Fruit fly (Drosophila melanogaster): Measurements from ENCODE around the gene CG42502.

CG42502 gene

DNA sequence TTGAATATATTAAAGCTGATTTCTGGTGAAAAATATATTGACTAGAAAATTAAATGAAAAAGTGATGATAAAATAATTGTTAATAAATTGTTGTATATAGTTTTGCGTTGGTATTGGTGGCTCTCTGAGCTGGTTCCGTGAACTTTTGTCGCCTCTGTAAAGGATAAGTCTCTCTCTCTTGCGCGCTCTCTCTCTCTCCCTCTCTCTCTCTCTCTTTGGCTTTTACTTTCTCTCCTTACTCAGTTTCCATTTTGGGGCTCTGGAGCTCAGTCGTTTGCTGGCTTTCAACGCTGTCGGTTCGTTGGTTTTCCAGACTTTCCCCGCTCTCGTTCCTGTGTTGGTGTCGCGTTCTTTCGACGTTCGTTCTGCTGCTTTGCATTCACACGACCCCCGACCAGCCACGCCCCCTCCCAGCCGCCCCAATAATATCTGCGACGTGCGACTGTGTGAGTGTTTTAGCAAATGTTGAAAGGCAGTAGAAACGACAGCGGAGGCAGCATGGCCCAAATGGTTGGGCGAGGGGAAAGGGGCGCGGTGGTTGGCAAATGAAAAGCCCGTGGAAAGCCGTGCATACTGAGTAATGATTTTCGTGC is 34.0 kb upstream of the CG42502 start, which contains the start of gene CG17321 (continued):
- TF ChIP-seq CG2712 (tag; optimal IDR thresholded peaks at IDR 0.05) = no peak
- TF ChIP-seq CG18599 (GFP tag; optimal IDR thresholded peaks at IDR 0.05) = peak; percentile 36
- no peak for TF ChIP-seq Ada2b (GFP tag; IDR thresholded peaks at IDR 0.05)
- TF ChIP-seq CG12299 (tag; optimal IDR thresholded peaks at IDR 0.05) = peak; percentile 13
- TF ChIP-seq schlank (tag; optimal IDR thresholded peaks at IDR 0.05) = no peak
- TF ChIP-seq jing (GFP tag; optimal IDR thresholded peaks at IDR 0.05) = no peak
- TF ChIP-seq yki (optimal IDR thresholded peaks at IDR 0.05) = peak; percentile 22
- TF ChIP-seq pho (GFP tag; optimal IDR thresholded peaks at IDR 0.05) = no peak
- no peak for TF ChIP-seq Sox102F (GFP tag; optimal IDR thresholded peaks at IDR 0.05)
- TF ChIP-seq tll (GFP tag; optimal IDR thresholded peaks at IDR 0.05) = no peak

DNA sequence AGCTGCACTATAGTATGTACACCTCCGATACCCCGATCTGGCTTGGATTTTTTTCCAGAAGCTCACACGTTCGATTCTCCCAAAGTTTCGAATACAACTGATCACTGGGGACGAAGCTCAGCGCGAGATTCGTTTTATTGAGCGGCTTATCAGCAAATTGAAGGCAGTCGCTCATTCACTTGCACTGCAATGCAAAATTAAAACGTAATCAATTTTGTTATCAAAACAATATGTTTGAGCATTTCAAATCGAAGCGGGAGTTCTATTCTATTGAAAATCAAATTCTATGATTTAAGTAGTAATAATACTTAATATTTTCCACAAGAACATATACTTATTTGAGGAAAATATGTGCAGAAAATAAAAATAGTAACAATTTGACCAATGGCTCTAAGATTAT is 33.4 kb upstream of the CG42502 start, which contains the start of gene CG33120:
CG33120 (minus strand) TSS at position 101 of the 400 bp plus-strand sequence.
- peak; percentile 37 for TF ChIP-seq sens (GFP tag)
- TF ChIP-seq Xrp1 (GFP tag; IDR thresholded peaks at IDR 0.05) = no peak

DNA sequence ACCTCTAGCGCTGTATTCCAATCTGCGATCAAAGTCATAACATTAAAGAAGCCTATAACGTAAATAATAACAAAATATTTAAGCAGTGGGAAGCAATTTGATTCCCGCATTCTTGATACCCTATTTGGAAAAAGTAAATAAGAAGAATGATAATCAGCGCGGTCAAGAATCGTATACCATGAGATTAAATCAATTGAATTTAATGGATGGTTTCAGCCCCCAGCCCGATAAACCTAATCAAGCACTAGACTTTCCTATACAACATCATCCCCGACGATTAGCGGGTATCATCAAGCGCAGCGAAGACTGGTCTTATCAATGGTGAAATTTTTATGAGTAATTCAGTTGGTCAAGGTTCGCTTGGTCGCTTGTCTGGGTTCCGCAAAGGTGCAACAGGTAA is 32.5 kb upstream of the CG42502 start:
- TF ChIP-seq lbe (GFP tag; optimal IDR thresholded peaks at IDR 0.05) (peak; percentile 36), Abd-B (GFP tag; optimal IDR thresholded peaks at IDR 0.05) (no peak), D19B (GFP tag; optimal IDR thresholded peaks at IDR 0.05) (peak; percentile 45), row (GFP tag; IDR thresholded peaks at IDR 0.05) (peak; percentile 11; the same call in 1 of the 3 replicates), sens (GFP tag) (peak; percentile 74)

DNA sequence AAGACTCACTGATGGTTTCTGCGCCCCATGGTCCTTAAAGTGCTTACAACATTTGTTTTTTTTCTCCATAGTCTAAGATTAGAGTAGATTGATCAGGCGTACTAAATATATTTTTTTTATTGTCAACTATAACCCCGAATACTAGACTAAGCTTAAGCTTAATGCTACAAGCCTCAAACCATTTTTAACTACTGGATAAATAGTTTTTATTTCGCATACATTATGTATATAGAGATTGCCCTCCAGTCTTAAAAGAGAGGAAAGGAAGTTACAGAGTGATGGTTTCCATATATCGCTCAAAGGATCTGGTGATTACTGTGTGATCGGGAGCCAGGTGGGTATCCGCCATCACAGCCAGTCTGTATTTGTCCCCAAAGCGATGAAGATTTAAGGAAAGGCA is 30.2 kb upstream of the CG42502 start, which contains the start of gene CG31752:
CG31752 (minus strand) TSS at position 101 of the 400 bp plus-strand sequence.
- no peak for TF ChIP-seq CG7786 (GFP tag; optimal IDR thresholded peaks at IDR 0.05)

DNA sequence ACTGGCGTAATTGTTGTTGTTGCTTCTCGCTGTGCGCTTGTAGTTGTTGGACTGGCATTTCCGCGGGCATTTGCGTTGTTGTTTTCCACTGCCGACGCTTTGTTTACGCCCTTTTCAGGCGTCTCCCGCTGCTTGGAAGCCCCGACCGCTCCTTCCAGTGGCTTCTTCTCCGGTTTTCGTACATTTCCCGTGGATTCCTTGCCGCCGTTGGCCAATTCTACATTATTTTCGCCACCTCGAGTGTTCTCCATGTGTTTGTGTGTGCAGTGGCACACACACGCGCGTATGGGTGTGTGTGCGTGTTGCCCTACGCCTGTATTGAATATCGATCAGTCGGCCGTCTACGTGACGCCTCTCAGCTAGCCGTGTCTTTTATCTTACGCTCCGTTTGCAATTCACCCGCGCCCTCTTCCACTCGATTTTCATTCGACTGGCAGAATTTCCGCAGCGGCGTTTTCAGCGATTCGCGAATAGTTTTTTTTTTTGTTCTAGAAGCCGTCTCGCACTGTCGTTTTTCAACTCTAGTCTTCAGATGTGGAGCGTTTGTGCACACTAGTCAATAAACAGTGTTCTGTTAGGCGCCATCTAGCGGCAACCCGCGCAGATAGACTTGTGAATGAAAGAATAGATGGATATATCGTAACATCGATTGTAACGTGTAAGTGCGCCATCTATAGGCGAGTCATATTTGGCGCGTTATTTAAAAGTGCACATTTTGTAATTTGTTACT is 28.3 kb upstream of the CG42502 start, which contains the start of gene CG10600:
CG10600 (minus strand) TSS at position 537 of the 730 bp plus-strand sequence.
- TF ChIP-seq CG13624 (GFP tag; optimal IDR thresholded peaks at IDR 0.05) = peak; percentile 91
- TF ChIP-seq CG1792 (GFP tag; optimal IDR thresholded peaks at IDR 0.05) = peak; percentile 81
- TF ChIP-seq phol (tag; optimal IDR thresholded peaks at IDR 0.05) = peak; percentile 69
- TF ChIP-seq D (optimal IDR thresholded peaks at IDR 0.05) = no peak
- peak; percentile 58 for TF ChIP-seq D (GFP tag; optimal IDR thresholded peaks at IDR 0.05)
- TF ChIP-seq pros (GFP tag; optimal IDR thresholded peaks at IDR 0.05) = no peak
- TF ChIP-seq CG10959 (GFP tag; IDR thresholded peaks at IDR 0.05) = peak; percentile 53
- TF ChIP-seq Max (GFP tag; optimal IDR thresholded peaks at IDR 0.05) = peak; percentile 70
- peak; percentile 29 for TF ChIP-seq gcm (GFP tag; optimal IDR thresholded peaks at IDR 0.05)
- TF ChIP-seq Blimp-1 (GFP tag; optimal IDR thresholded peaks at IDR 0.05) = no peak
- TF ChIP-seq CG15696 (tag; optimal IDR thresholded peaks at IDR 0.05) = peak; percentile 71
- peak; percentile 52 for TF ChIP-seq Taf1 (GFP tag; IDR thresholded peaks at IDR 0.05)
- TF ChIP-seq Nf-YA (GFP tag; IDR thresholded peaks at IDR 0.05) = no peak
- TF ChIP-seq CG3995 (GFP tag; optimal IDR thresholded peaks at IDR 0.05) = peak; percentile 94
- peak; percentile 39 for TF ChIP-seq wek (GFP tag; optimal IDR thresholded peaks at IDR 0.05)
- peak; percentile 45 for TF ChIP-seq D19B (GFP tag; optimal IDR thresholded peaks at IDR 0.05)
- TF ChIP-seq CG12236 (GFP tag; optimal IDR thresholded peaks at IDR 0.05) = peak; percentile 67
- peak; percentile 90 for TF ChIP-seq ERR (GFP tag; optimal IDR thresholded peaks at IDR 0.05)
- peak; percentile 91 for TF ChIP-seq CG42726 (GFP tag; IDR thresholded peaks at IDR 0.05; ENCODE audit: partially characterized antibody)
- TF ChIP-seq CG8924 (tag; optimal IDR thresholded peaks at IDR 0.05) = peak; percentile 45
- peak; percentile 72 for TF ChIP-seq Mes4 (GFP tag; optimal IDR thresholded peaks at IDR 0.05)
- TF ChIP-seq Dfd (GFP tag; optimal IDR thresholded peaks at IDR 0.05) = no peak
- TF ChIP-seq sens (GFP tag) = peak; percentile 93
- TF ChIP-seq fd3F (GFP tag; optimal IDR thresholded peaks at IDR 0.05) = peak; percentile 58
- TF ChIP-seq CG17186 (GFP tag; optimal IDR thresholded peaks at IDR 0.05) = peak; percentile 87
- peak; percentile 98 for TF ChIP-seq Med (GFP tag)
